Worm (Caenorhabditis elegans) whole organism, mixed stage, embryonic: ENCODE data around the gene F53A9.1.
A peak's percentile ranks its signal among the peaks of the same experiment; 100 is the strongest.

ENCODE experiments used
- M03D4.4 ChIP-seq: sonication (generic microtip); optimal IDR thresholded peaks from 2 replicates; lab custom pipeline; 2017; ENCODE audit warnings: mild to moderate bottlenecking, missing genetic modification characterization, missing compliant biosample characterization
- ceh-39 ChIP-seq: fragments of 150-350 bp; optimal IDR thresholded peaks from 2 replicates; lab custom pipeline; 2014; ENCODE audit warnings: missing biosample characterization, missing genetic modification characterization
- ceh-43 ChIP-seq: fragments of 200-800 bp; sonication (Bioruptor generic); optimal IDR thresholded peaks from 2 replicates; lab custom pipeline; 2018; ENCODE audit warnings: mild to moderate bottlenecking, missing genetic modification characterization, moderate library complexity, missing compliant biosample characterization
- ceh-83 ChIP-seq: fragments of 200-800 bp; sonication (Bioruptor generic); optimal IDR thresholded peaks from 2 replicates; lab custom pipeline; 2018; ENCODE audit warnings: mild to moderate bottlenecking, missing genetic modification characterization, missing compliant biosample characterization
- ces-1 ChIP-seq: fragments of 150-350 bp; optimal IDR thresholded peaks from 2 replicates; lab custom pipeline; 2014; ENCODE audit warnings: missing biosample characterization, missing genetic modification reagents, missing genetic modification characterization
- cnd-1 ChIP-seq: fragments of 200-800 bp; sonication (Bioruptor generic); optimal IDR thresholded peaks from 2 replicates; lab custom pipeline; 2018; ENCODE audit warnings: mild to moderate bottlenecking, missing genetic modification characterization, missing compliant biosample characterization
- drap-1 ChIP-seq: fragments of 200-800 bp; sonication (Bioruptor generic); optimal IDR thresholded peaks from 3 replicates; lab custom pipeline; 2018; ENCODE audit warnings: mild to moderate bottlenecking, missing genetic modification characterization, missing compliant biosample characterization
- elt-1 ChIP-seq: sonication (generic microtip); optimal IDR thresholded peaks from 2 replicates; lab custom pipeline; 2017; ENCODE audit warnings: missing genetic modification characterization, mild to moderate bottlenecking, missing compliant biosample characterization, antibody characterized with exemption, moderate library complexity, borderline replicate concordance; ENCODE audit not compliant: insufficient read depth
- elt-3 ChIP-seq: fragments of 150-350 bp; optimal IDR thresholded peaks from 2 replicates; lab custom pipeline; 2014; ENCODE audit warnings: missing biosample characterization, missing genetic modification characterization
- flh-1 ChIP-seq: fragments of 200-800 bp; sonication (Bioruptor generic); optimal IDR thresholded peaks from 2 replicates; lab custom pipeline; 2018; ENCODE audit warnings: mild to moderate bottlenecking, missing genetic modification characterization, moderate library complexity, missing compliant biosample characterization
- lin-13 ChIP-seq: fragments of 150-350 bp; optimal IDR thresholded peaks from 2 replicates; lab custom pipeline; 2014; ENCODE audit warnings: missing biosample characterization, missing genetic modification characterization
- lin-32 ChIP-seq: fragments of 200-800 bp; sonication (Bioruptor generic); optimal IDR thresholded peaks from 2 replicates; lab custom pipeline; 2018; ENCODE audit warnings: mild to moderate bottlenecking, missing genetic modification characterization, missing compliant biosample characterization
- lsy-2 ChIP-seq: fragments of 150-350 bp; optimal IDR thresholded peaks from 2 replicates; lab custom pipeline; 2014; ENCODE audit warnings: missing biosample characterization, missing genetic modification characterization
- mab-5 ChIP-seq: fragments of 150-350 bp; optimal IDR thresholded peaks from 2 replicates; lab custom pipeline; 2014; ENCODE audit warnings: missing biosample characterization, missing genetic modification characterization
- mep-1 ChIP-seq: fragments of 150-350 bp; optimal IDR thresholded peaks from 2 replicates; lab custom pipeline; 2017; ENCODE audit warnings: missing biosample characterization, missing genetic modification reagents, missing genetic modification characterization, inconsistent platforms
- mls-2 ChIP-seq: sonication (generic microtip); optimal IDR thresholded peaks from 2 replicates; lab custom pipeline; 2016; ENCODE audit warnings: mild to moderate bottlenecking, missing genetic modification characterization, moderate library complexity, missing compliant biosample characterization
- nhr-12 ChIP-seq: fragments of 150-350 bp; optimal IDR thresholded peaks from 2 replicates; lab custom pipeline; 2014; ENCODE audit warnings: missing biosample characterization, missing genetic modification characterization
- nhr-2 ChIP-seq: fragments of 150-350 bp; optimal IDR thresholded peaks from 2 replicates; lab custom pipeline; 2014; ENCODE audit warnings: missing biosample characterization, missing genetic modification characterization
- nhr-237 ChIP-seq: fragments of 150-350 bp; optimal IDR thresholded peaks from 2 replicates; lab custom pipeline; 2014; ENCODE audit warnings: missing biosample characterization, missing genetic modification characterization
- nhr-28 ChIP-seq: fragments of 150-350 bp; optimal IDR thresholded peaks from 2 replicates; lab custom pipeline; 2014; ENCODE audit warnings: missing biosample characterization, missing genetic modification characterization
- nhr-76 ChIP-seq: sonication (generic microtip); optimal IDR thresholded peaks from 2 replicates; lab custom pipeline; 2017; ENCODE audit warnings: missing biosample characterization, missing genetic modification characterization
- pha-4 ChIP-seq: fragments of 150-350 bp; optimal IDR thresholded peaks from 2 replicates; lab custom pipeline; 2018; ENCODE audit warnings: missing biosample characterization, missing genetic modification reagents, missing genetic modification characterization
- sem-2 ChIP-seq: fragments of 200-800 bp; sonication (Bioruptor generic); optimal IDR thresholded peaks from 2 replicates; lab custom pipeline; 2018; ENCODE audit warnings: mild to moderate bottlenecking, missing genetic modification characterization, missing compliant biosample characterization
- snpc-4 ChIP-seq: fragments of 150-350 bp; optimal IDR thresholded peaks from 2 replicates; lab custom pipeline; 2014; ENCODE audit warnings: missing biosample characterization, missing genetic modification characterization
- sptf-1 ChIP-seq: sonication (generic microtip); optimal IDR thresholded peaks from 2 replicates; lab custom pipeline; 2017; ENCODE audit warnings: mild to moderate bottlenecking, missing genetic modification characterization, moderate library complexity, missing compliant biosample characterization
- tbx-8 ChIP-seq: fragments of 200-800 bp; sonication (Bioruptor generic); optimal IDR thresholded peaks from 2 replicates; lab custom pipeline; 2018; ENCODE audit warnings: mild to moderate bottlenecking, missing genetic modification characterization, moderate library complexity, missing compliant biosample characterization
- unc-120 ChIP-seq: sonication (generic microtip); optimal IDR thresholded peaks from 2 replicates; lab custom pipeline; 2017; ENCODE audit warnings: missing genetic modification characterization, missing compliant biosample characterization; ENCODE audit not compliant: poor library complexity, severe bottlenecking
- unc-62 ChIP-seq: fragments of 150-350 bp; optimal IDR thresholded peaks from 2 replicates; lab custom pipeline; 2014; ENCODE audit warnings: missing biosample characterization, missing genetic modification reagents, missing genetic modification characterization
- zip-8 ChIP-seq: fragments of 150-350 bp; optimal IDR thresholded peaks from 2 replicates; lab custom pipeline; 2014; ENCODE audit warnings: missing biosample characterization, missing genetic modification characterization
- ztf-11 ChIP-seq: fragments of 150-350 bp; optimal IDR thresholded peaks from 2 replicates; lab custom pipeline; 2014; ENCODE audit warnings: missing biosample characterization, missing genetic modification characterization

F53A9.1 gene

DNA sequence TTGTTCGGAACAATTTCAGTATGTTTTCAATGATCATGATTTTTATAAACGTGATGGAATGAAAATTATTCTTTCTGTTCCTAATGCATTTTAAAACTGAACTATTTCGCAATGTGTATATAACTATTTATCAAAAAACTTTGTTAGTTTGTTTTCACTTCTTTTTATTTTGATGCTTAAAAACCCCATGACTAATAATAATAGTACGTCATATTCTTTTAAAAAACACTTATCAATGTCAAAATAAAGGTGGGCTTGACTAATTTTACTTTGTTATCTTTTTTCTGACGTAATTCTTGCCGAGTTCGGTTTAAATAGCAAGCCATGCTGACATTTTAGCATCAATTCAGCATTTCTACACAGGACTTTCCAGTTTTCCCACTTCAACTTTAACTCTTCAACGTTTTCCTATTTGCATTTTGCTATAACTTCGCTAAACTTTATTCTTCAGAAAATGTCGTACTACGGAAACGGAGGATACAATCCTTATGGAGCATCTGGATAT is at the start of gene F53A9.1:
Gene F53A9.1 (plus strand): TSS at position 455 of the 505 bp plus-strand sequence.
- TF ChIP-seq ztf-11 (tag; lab: Kevin White, UChicago) (no peak), sptf-1 (tag; lab: Kevin White, UChicago) (no peak), mep-1 (no peak), nhr-76 (no peak), nhr-12 (tag; lab: Kevin White, UChicago) (no peak), nhr-237 (tag; lab: Kevin White, UChicago) (no peak), unc-120 (no peak), sem-2 (no peak), flh-1 (GFP tag; lab: Kevin White, UChicago) (no peak), drap-1 (GFP tag; lab: Kevin White, UChicago) (no peak), nhr-28 (tag; lab: Kevin White, UChicago) (no peak), ceh-83 (GFP tag; lab: Kevin White, UChicago) (no peak), nhr-2 (tag; lab: Kevin White, UChicago) (no peak), snpc-4 (tag; lab: Kevin White, UChicago) (no peak)
- TF ChIP-seq, all 35 proteins: peak for 0

DNA sequence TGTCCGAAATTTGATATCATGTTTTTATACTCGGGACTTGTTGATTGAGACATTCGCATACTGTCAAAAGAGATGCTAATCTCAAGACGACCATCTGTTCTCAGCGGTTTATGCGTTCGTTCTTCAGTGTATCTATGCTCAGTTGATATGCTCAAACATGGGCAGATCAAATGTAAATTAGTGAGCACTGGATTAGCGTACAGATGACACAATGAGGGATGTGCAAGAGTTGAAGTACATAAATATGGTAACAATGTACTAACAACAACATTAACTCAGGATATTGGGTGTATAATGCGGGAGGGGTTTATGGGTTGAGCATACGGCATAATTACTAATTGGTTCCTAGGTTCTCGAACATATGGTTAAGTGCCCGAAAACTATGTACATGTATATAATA is 48.9 kb upstream of the F53A9.1 start:
- TF ChIP-seq nhr-2 (tag; lab: Kevin White, UChicago) (peak; percentile 52), ceh-43 (GFP tag; lab: Kevin White, UChicago) (no peak), mls-2 (tag; lab: Kevin White, UChicago) (peak; percentile 9), unc-62 (no peak), lin-13 (tag; lab: Kevin White, UChicago) (no peak), mab-5 (tag; lab: Kevin White, UChicago) (no peak), ces-1 (GFP tag; lab: Kevin White, UChicago) (peak; percentile 66), sem-2 (no peak), nhr-76 (no peak), lin-32 (peak; percentile 26), cnd-1 (peak; percentile 54), ztf-11 (tag; lab: Kevin White, UChicago) (no peak)

DNA sequence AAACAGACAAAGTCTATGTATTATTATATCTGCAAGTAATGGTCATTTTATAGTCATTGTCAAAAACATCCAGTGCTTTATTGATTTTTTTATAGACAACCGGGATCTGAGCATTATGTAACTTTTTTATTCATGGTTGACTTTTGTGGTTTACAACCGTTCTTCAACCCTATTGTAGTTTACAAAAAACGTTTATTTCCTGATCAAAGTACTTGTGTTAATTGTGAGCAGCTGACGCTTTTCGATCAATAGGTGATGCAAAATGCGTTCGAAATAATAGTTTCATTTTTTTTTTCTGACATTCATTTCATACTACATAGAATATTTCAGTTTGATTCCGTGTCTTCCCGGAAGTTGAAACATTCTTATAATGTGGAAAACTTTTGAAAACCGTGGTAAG is 38.6 kb upstream of the F53A9.1 start, which contains the start of the genes K09E2.2 and K09E2.3:
Gene K09E2.2 (plus strand): TSS at position 301 of the 400 bp plus-strand sequence.
Gene K09E2.3 (plus strand): TSS at position 325 of the 400 bp plus-strand sequence.
- no peak for TF ChIP-seq ces-1 (GFP tag; lab: Kevin White, UChicago)
- TF ChIP-seq unc-120 = no peak
- no peak for TF ChIP-seq elt-3 (tag; lab: Kevin White, UChicago)
- no peak for TF ChIP-seq mep-1
- no peak for TF ChIP-seq mab-5 (tag; lab: Kevin White, UChicago)
- TF ChIP-seq ceh-43 (GFP tag; lab: Kevin White, UChicago) = no peak
- TF ChIP-seq lsy-2 (tag; lab: Kevin White, UChicago) = no peak
- no peak for TF ChIP-seq ceh-39 (tag; lab: Kevin White, UChicago)
- no peak for TF ChIP-seq ztf-11 (tag; lab: Kevin White, UChicago)
- TF ChIP-seq ceh-83 (GFP tag; lab: Kevin White, UChicago) = no peak
- no peak for TF ChIP-seq nhr-2 (tag; lab: Kevin White, UChicago)
- no peak for TF ChIP-seq cnd-1

DNA sequence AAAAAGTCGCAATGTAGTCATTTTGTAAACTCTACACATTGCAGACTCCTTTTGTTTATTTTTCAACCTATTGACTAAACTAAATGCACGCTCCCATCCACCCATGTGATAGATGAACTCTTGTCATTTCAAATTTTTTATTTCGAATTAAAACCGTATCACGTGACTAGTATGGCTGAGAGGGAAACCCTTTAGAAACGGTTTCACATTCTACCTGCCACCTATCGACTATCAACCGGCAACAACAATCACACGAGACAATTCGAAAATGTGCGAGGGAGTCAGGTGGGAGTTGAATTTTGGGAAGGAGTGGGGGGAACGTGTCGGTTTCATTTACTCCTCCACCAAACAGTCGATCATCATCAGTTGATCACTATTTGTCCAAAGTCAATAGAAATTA is 36.9 kb upstream of the F53A9.1 start:
- no peak for TF ChIP-seq zip-8 (tag; lab: Kevin White, UChicago)
- TF ChIP-seq lin-32 = no peak
- TF ChIP-seq nhr-28 (tag; lab: Kevin White, UChicago) = no peak
- no peak for TF ChIP-seq ceh-83 (GFP tag; lab: Kevin White, UChicago)
- no peak for TF ChIP-seq nhr-76
- TF ChIP-seq nhr-237 (tag; lab: Kevin White, UChicago) = no peak

DNA sequence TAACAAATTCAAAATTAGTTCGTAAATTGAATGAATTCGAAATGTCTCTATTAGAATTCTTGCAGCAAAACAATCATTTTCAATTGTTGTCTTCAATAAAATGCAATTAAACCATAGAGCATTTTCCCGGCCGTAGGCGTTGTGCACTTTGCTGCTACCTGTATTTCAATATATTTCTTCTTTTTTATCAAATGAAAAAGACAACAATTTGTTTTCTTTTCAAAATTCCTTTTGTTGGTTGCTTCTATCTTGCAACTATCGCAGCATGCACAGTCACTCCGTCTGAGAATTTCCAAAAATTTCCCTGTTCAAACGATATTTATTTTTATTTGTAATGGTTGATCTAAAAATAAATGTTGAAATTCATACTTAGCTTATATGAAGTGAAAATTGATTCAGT is 36.2 kb upstream of the F53A9.1 start:
- TF ChIP-seq zip-8 (tag; lab: Kevin White, UChicago) (no peak), tbx-8 (GFP tag; lab: Kevin White, UChicago) (no peak), nhr-76 (no peak), ces-1 (GFP tag; lab: Kevin White, UChicago) (no peak), lin-13 (tag; lab: Kevin White, UChicago) (no peak), unc-120 (no peak), M03D4.4 (tag; lab: Kevin White, UChicago) (no peak), elt-1 (tag; lab: Kevin White, UChicago) (no peak), pha-4 (no peak)
- TF ChIP-seq, all 35 proteins: peak for 0
